Worm (Caenorhabditis elegans) whole organism, L1 larva: ENCODE data around the gene srbc-76.
A peak's percentile ranks its signal among the peaks of the same experiment; 100 is the strongest.

ENCODE experiments used
- F16B12.6 ChIP-seq: fragments of 150-350 bp; optimal IDR thresholded peaks from 2 replicates; lab custom pipeline; 2014; ENCODE audit warnings: missing biosample characterization, missing genetic modification characterization
- Y116A8C.19 ChIP-seq: sonication (generic microtip); optimal IDR thresholded peaks from 2 replicates; lab custom pipeline; 2016; ENCODE audit warnings: missing compliant biosample characterization, missing genetic modification characterization, borderline replicate concordance
- ceh-8 ChIP-seq: fragments of 200-800 bp; sonication (Bioruptor generic); optimal IDR thresholded peaks from 2 replicates; lab custom pipeline; 2018; ENCODE audit warnings: mild to moderate bottlenecking, missing genetic modification characterization, moderate library complexity, missing compliant biosample characterization
- dpl-1 ChIP-seq, 3 experiments: fragments of 150-350 bp in 2 of 3; sonication (generic microtip) in 1 of 3; optimal IDR thresholded peaks; 2 replicates each; lab custom pipeline; 2014 to 2017; ENCODE audit warnings: missing biosample characterization in 3 of 3, missing genetic modification characterization in 3 of 3, missing genetic modification reagents in 3 of 3
- efl-1 ChIP-seq, 4 experiments: fragments of 150-350 bp; optimal IDR thresholded peaks in 3 of 4; peaks in 1 of 4; 1 replicate in 1 of 4; 2 replicates in 3 of 4; lab custom pipeline; 2014; ENCODE audit warnings: missing biosample characterization in 2 of 4, missing genetic modification characterization in 2 of 4, missing genetic modification reagents in 2 of 4
- elt-2 ChIP-seq: sonication (generic microtip); optimal IDR thresholded peaks from 2 replicates; lab custom pipeline; 2016; ENCODE audit warnings: missing genetic modification characterization, mild to moderate bottlenecking, inconsistent platforms, missing compliant biosample characterization, missing genetic modification reagents
- fkh-8 ChIP-seq: sonication (generic microtip); optimal IDR thresholded peaks from 2 replicates; lab custom pipeline; 2016; ENCODE audit warnings: mild to moderate bottlenecking, missing genetic modification characterization, missing compliant biosample characterization
- fos-1 ChIP-seq: fragments of 150-350 bp; optimal IDR thresholded peaks from 2 replicates; lab custom pipeline; 2014; ENCODE audit warnings: missing biosample characterization, missing genetic modification characterization
- hlh-17 ChIP-seq: fragments of 200-800 bp; sonication (Bioruptor generic); optimal IDR thresholded peaks from 2 replicates; lab custom pipeline; 2018; ENCODE audit warnings: missing genetic modification characterization, mild to moderate bottlenecking, missing compliant biosample characterization, moderate library complexity, borderline replicate concordance
- irx-1 ChIP-seq: sonication (generic microtip); optimal IDR thresholded peaks from 2 replicates; lab custom pipeline; 2016; ENCODE audit warnings: missing genetic modification characterization, missing compliant biosample characterization
- jun-1 ChIP-seq: fragments of 150-350 bp; optimal IDR thresholded peaks from 2 replicates; lab custom pipeline; 2014; ENCODE audit warnings: missing biosample characterization, missing genetic modification reagents, missing genetic modification characterization
- mep-1 ChIP-seq: fragments of 150-350 bp; optimal IDR thresholded peaks from 2 replicates; lab custom pipeline; 2014; ENCODE audit warnings: missing biosample characterization, missing genetic modification characterization
- nhr-20 ChIP-seq: sonication (generic microtip); optimal IDR thresholded peaks from 2 replicates; lab custom pipeline; 2016; ENCODE audit warnings: mild to moderate bottlenecking, missing genetic modification characterization, missing compliant biosample characterization
- nhr-71 ChIP-seq: sonication (generic microtip); optimal IDR thresholded peaks from 2 replicates; lab custom pipeline; 2016; ENCODE audit warnings: mild to moderate bottlenecking, missing genetic modification characterization, moderate library complexity, missing compliant biosample characterization
- nhr-90 ChIP-seq: sonication (generic microtip); optimal IDR thresholded peaks from 2 replicates; lab custom pipeline; 2016; ENCODE audit warnings: mild to moderate bottlenecking, missing genetic modification characterization, missing compliant biosample characterization; ENCODE audit not compliant: poor library complexity
- pag-3 ChIP-seq: sonication (generic microtip); optimal IDR thresholded peaks from 2 replicates; lab custom pipeline; 2017; ENCODE audit warnings: missing genetic modification characterization, mild to moderate bottlenecking, missing compliant biosample characterization, antibody characterized with exemption, borderline replicate concordance; ENCODE audit not compliant: insufficient read depth
- pax-3 ChIP-seq: fragments of 200-800 bp; sonication (Bioruptor generic); optimal IDR thresholded peaks from 2 replicates; lab custom pipeline; 2018; ENCODE audit warnings: mild to moderate bottlenecking, missing genetic modification characterization, moderate library complexity, missing compliant biosample characterization
- pqm-1 ChIP-seq: sonication (generic microtip); optimal IDR thresholded peaks from 3 replicates; lab custom pipeline; 2017; ENCODE audit warnings: missing biosample characterization, missing genetic modification characterization
- rnt-1 ChIP-seq: sonication (generic microtip); optimal IDR thresholded peaks from 2 replicates; lab custom pipeline; 2016; ENCODE audit warnings: mild to moderate bottlenecking, missing genetic modification characterization, moderate library complexity, missing compliant biosample characterization
- tbx-2 ChIP-seq: sonication (generic microtip); optimal IDR thresholded peaks from 2 replicates; lab custom pipeline; 2016; ENCODE audit warnings: missing genetic modification characterization, missing compliant biosample characterization
- tlp-1 ChIP-seq: fragments of 150-350 bp; optimal IDR thresholded peaks from 2 replicates; lab custom pipeline; 2014; ENCODE audit warnings: missing biosample characterization, missing genetic modification characterization
- unc-98 ChIP-seq: fragments of 200-800 bp; sonication (Bioruptor generic); IDR thresholded peaks from 2 replicates; pipeline ENCODE4 v1.3.6; 2022; ENCODE audit warnings: missing genetic modification characterization, missing compliant biosample characterization
- zip-4 ChIP-seq: fragments of 200-800 bp; sonication (Bioruptor generic); optimal IDR thresholded peaks from 2 replicates; lab custom pipeline; 2018; ENCODE audit warnings: mild to moderate bottlenecking, missing genetic modification characterization, moderate library complexity, missing compliant biosample characterization
- ztf-11 ChIP-seq, 2 experiments: sonication (generic microtip); optimal IDR thresholded peaks; 2 replicates each; lab custom pipeline; 2016 to 2017; ENCODE audit warnings: missing genetic modification characterization in 2 of 2, missing biosample characterization in 1 of 2, missing compliant biosample characterization in 1 of 2

srbc-76 gene

ce11 chrV:15290995-15291394 is 38.8 kb downstream of the srbc-76 start, which contains the start of gene cyp-34A2:
TSS of gene cyp-34A2 (minus strand) at chrV:15291095.
- no peak for TF ChIP-seq efl-1 (optimal IDR thresholded peaks at IDR 0.05; lab: Kevin White, UChicago)
- peak in 1 of 2 experiments; percentile 12 for TF ChIP-seq efl-1 (GFP tag; optimal IDR thresholded peaks at IDR 0.05 in 1 of 2; lab: Kevin White, UChicago)
- TF ChIP-seq rnt-1, result no peak
- no peak for TF ChIP-seq tbx-2
- TF ChIP-seq irx-1 (tag; lab: Kevin White, UChicago), result no peak
- no peak for TF ChIP-seq hlh-17 (GFP tag; lab: Kevin White, UChicago)

- TF ChIP-seq dpl-1 (GFP tag; optimal IDR thresholded peaks at IDR 0.05; lab: Kevin White, UChicago) (no peak), F16B12.6 (tag; lab: Kevin White, UChicago) (no peak), ceh-8 (peak; percentile 86), fkh-8 (peak; percentile 32)
Measured at ce11 chrV:15293865-15294264, 41.7 kb downstream of the srbc-76 start, which contains the start of gene str-96. TSS of gene str-96 (minus strand) at chrV:15293965.

ce11 chrV:15298597-15298996 is 46.4 kb downstream of the srbc-76 start, which contains the start of gene cpr-3:
TSS of gene cpr-3 (minus strand) at chrV:15298700.
- TF ChIP-seq fos-1 (tag; lab: Kevin White, UChicago) (no peak), efl-1 (optimal IDR thresholded peaks at IDR 0.05; lab: Kevin White, UChicago) (no peak), efl-1 (GFP tag; optimal IDR thresholded peaks at IDR 0.05 in 1 of 2; lab: Kevin White, UChicago) (peak in 1 of 2 experiments; percentile 37), unc-98 (no peak), ztf-11 (tag; optimal IDR thresholded peaks at IDR 0.05; lab: Kevin White, UChicago) (no peak), tlp-1 (peak; percentile 83), nhr-71 (tag; lab: Kevin White, UChicago) (peak; percentile 30), tbx-2 (no peak), nhr-20 (peak; percentile 52), nhr-90 (peak; percentile 19), pax-3 (tag; lab: Kevin White, UChicago) (peak; percentile 88), jun-1 (peak; percentile 75), elt-2 (tag; lab: Kevin White, UChicago) (peak; percentile 100), zip-4 (GFP tag; lab: Kevin White, UChicago) (no peak), pag-3 (tag; lab: Kevin White, UChicago) (no peak), Y116A8C.19 (tag; lab: Kevin White, UChicago) (no peak), fkh-8 (no peak), pqm-1 (tag; lab: Kevin White, UChicago) (peak; percentile 90), mep-1 (tag; lab: Kevin White, UChicago) (no peak)
- TF ChIP-seq, all 84 proteins: peak for 9
